Worm (Caenorhabditis elegans): ENCODE data around the gene cpb-2.

Gene cpb-2

DNA sequence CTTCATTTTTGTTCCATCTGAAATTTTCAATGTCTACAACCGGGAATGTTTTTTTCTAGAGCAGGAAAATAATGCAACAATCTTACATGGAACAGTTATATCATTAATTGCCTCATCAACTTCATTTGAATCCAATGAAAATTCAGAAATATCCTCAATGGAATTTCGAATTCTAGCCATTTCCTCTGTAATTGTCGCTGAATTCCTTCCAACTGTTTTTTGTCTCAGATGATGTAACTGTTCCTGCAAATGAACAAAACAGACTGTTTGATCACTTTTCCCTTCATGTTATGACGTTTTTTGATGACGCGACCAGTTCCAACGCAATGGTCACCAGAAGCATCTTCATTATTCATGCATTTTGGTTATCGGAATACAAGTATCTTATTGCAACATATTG lies 28.9 kb downstream of the cpb-2 start:
- TF ChIP-seq him-1 (tag; optimal IDR thresholded peaks at IDR 0.05) (no peak), W03F9.2 (tag; optimal IDR thresholded peaks at IDR 0.05) (no peak), dao-5 (tag; optimal IDR thresholded peaks at IDR 0.05) (no peak)

DNA sequence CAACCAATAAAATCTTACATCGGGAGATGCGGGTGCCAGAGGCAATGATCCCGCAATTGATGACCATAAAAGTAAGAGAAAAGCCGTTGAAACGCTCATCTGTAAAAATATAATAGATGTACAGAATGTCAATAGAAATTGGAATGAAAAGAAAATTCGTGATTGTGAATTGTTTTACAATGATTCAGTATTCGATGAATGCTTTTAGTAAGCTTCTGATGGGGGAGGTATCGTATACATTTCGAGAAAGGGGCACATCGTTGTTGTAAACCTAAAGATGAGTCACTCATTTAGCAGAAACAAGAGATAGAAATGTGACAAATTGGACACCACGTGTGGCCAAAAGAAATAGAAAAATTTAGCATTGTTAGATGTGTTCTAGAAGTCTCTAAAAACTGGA lies 30.0 kb downstream of the cpb-2 start, which contains the start of gene C30B5.6:
TSS of gene C30B5.6 (minus strand) at position 101 of the 400 bp plus-strand sequence.
- TF ChIP-seq W03F9.2 (tag; optimal IDR thresholded peaks at IDR 0.05) (no peak), him-1 (tag; optimal IDR thresholded peaks at IDR 0.05) (no peak), dao-5 (tag; optimal IDR thresholded peaks at IDR 0.05) (no peak)

DNA sequence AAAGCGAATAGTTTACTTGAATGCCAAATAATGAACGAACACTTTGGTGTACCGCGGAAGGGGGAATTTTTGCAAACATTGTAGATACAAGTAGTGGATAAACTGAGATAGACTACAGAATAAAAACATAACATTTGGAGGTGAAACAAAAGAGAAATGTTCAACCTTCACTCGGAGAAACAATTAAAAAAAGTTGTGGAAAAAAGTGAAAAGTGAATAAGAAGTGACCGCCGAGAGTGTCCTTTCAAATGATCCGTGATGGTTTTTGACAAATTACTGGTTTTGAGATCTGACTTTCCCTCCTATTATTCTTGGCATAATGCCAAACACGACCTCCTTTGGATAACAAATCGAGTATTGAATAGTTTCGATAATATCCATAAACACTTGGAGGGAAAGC lies 31.2 kb downstream of the cpb-2 start:
- TF ChIP-seq W03F9.2 (tag; optimal IDR thresholded peaks at IDR 0.05) (no peak), him-1 (tag; optimal IDR thresholded peaks at IDR 0.05) (no peak), dao-5 (tag; optimal IDR thresholded peaks at IDR 0.05) (no peak)

DNA sequence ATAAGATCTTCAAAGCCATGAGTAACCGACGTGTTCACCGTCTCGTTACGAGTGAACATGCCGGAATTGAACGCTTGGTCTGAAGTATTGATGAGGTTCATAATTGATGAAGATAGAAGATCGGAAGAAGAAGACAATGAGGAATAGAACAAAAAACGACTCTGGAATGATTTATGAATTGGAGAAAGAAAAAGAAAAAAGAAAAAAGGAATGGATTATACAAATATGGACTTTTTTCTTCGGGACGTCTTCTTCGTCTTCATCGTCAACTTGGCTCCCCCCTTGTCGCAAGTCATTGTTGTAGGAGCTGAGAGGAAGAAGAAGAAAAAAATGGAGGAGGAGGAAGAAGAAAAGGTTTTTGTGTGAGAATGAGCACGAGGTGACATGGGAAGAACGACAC lies 34.4 kb downstream of the cpb-2 start, which contains the start of gene srsy-2:
TSS of gene srsy-2 (minus strand) at position 101 of the 400 bp plus-strand sequence.
- TF ChIP-seq dao-5 (tag; optimal IDR thresholded peaks at IDR 0.05) (no peak), him-1 (tag; optimal IDR thresholded peaks at IDR 0.05) (no peak), W03F9.2 (tag; optimal IDR thresholded peaks at IDR 0.05) (no peak)

DNA sequence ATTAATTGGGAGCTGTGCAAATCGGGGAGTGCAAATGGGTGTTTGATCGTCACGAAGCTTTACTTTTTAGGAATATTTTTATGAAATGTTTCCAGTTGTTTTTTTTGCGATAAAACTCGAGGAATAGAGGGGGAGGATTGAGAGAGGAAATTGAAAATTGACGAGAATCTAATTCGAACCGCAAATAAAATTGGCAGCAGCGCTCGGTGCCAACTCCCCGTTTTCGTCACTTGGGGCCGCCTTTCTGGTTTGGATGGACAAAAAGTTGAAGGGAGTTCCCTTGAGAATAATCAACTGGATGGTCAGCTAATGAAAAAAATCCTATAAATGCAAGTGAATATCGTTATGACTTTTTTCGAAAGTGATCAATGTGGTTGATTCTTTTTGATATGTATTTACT lies 37.5 kb downstream of the cpb-2 start:
- TF ChIP-seq him-1 (tag; optimal IDR thresholded peaks at IDR 0.05) (no peak), dao-5 (tag; optimal IDR thresholded peaks at IDR 0.05) (no peak), W03F9.2 (tag; optimal IDR thresholded peaks at IDR 0.05) (no peak)

DNA sequence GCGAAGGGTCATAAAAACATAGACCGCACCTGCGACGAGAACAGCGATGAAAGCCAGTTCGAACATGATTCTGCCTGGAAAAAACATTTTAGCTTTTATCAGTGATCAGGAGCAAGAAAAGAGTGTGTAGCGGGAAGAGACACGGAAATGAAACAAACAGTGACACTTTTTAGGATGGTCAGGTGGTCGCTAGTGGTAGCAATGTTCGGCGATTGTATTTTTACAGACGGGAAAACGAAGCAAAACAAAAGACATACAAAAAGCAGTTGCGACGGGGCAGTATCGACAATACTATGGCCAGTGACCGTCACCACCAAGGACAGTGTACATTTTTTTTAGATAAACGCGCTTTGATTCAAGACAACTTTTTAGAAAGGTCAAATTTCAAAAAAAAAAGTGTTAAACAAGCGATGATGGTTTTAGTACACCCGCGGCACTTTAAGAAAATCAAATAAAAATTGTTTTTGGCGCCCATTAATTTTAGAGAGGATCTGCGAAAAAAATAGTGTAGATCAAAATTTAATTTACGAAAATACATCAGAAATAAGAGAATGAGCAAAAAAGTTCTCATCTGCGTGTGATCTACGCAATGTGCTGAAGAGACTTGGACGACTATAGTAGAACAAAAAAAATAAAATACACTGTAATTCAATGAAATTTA lies 43.0 kb downstream of the cpb-2 start, which contains the start of gene T24H7.9:
TSS of gene T24H7.9 (minus strand) at position 74 of the 661 bp plus-strand sequence.
- no peak for TF ChIP-seq W03F9.2 (tag; optimal IDR thresholded peaks at IDR 0.05)
- TF ChIP-seq dao-5 (tag; optimal IDR thresholded peaks at IDR 0.05): no peak
- TF ChIP-seq him-1 (tag; optimal IDR thresholded peaks at IDR 0.05): no peak

DNA sequence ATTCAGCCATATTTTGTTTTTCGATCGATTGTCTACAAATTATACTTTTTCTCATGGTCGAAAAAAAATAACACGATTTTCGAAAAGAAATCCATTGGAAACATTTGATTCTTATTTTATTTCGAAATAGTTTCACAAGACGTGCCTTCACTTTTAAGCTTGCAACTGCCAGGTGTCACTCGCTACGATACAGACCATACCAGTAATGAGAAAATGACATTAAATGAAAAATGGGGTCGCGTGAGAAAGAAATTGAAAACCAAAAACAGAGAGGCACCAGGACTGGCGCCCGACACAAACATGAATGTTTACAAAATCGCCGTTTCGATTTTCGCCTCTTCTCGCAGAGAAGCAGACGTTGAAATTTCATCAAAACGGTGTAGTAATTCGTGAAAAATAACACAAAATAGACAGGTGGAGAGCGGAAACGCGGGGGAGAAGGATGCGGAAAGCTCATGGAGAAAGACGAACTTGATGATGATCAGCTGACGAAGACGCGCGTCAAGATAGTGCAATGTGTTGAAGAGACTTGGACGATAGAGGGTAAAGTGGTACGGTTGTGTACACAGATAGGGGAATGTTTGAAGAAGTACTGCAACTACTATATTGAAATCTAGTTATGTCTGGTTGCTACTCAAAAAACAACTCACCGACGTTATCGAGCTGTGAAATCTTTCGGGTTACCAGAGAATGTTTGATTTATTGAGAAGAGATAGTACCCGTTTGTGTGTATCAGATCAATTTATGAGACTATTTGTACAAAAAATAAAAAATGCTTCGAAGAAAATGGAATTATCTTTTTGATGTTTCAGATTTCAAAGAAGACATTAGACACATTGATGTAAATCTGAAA lies 43.7 kb downstream of the cpb-2 start:
- TF ChIP-seq dao-5 (tag; optimal IDR thresholded peaks at IDR 0.05): no peak
- TF ChIP-seq W03F9.2 (tag; optimal IDR thresholded peaks at IDR 0.05): no peak
- TF ChIP-seq him-1 (tag; optimal IDR thresholded peaks at IDR 0.05): no peak

DNA sequence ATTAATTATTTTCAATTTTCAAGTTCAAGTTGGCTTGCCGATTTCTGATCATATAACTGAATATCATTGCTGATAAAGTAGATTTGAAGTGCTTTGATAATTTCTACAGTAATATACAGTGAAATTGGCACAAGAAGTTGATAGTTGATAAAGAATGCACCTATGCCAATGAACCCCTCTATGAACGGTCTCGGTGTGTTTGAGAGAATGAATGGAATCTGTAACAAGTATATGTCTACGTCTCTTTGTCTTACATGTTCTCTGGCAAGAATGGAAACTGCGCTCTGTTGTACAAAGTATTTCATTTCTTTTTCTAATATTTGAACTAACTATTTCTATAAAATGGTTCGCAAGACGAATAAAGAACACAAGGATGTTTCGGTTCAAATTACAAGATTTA lies 49.2 kb downstream of the cpb-2 start, which contains the start of gene T24H7.8:
TSS of gene T24H7.8 (plus strand) at position 301 of the 400 bp plus-strand sequence.
- TF ChIP-seq W03F9.2 (tag; optimal IDR thresholded peaks at IDR 0.05) (no peak), dao-5 (tag; optimal IDR thresholded peaks at IDR 0.05) (no peak), him-1 (tag; optimal IDR thresholded peaks at IDR 0.05) (no peak)

DNA sequence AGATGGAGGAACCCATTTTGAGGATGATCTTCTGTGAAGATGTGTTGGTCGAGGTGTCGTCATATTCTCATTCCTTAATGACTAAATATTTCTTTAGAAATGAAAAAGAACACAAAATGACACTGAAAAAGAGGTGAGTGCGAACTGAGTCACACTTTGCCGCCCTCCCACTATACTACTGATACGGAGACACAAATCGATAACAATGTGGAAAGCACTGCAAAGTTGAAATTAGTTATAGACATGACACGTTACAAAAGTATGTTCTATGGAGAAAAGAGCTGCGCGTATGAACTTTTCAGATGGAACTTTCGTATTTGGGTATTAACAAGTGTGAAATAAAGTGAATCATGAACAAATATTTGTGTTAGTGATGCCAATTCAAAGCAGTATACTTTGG lies 51.6 kb downstream of the cpb-2 start, which contains the start of gene tat-4:
TSS of gene tat-4 (minus strand) at position 117 of the 400 bp plus-strand sequence.
- no peak for TF ChIP-seq dao-5 (tag; optimal IDR thresholded peaks at IDR 0.05)
- no peak for TF ChIP-seq him-1 (tag; optimal IDR thresholded peaks at IDR 0.05)
- TF ChIP-seq W03F9.2 (tag; optimal IDR thresholded peaks at IDR 0.05): no peak

All from whole organism, L4/young adult.